Worm (Caenorhabditis elegans): ENCODE measurements around the gene znf-474.
A peak's percentile ranks its signal among the peaks of the same experiment; 100 is the strongest.

The znf-474 gene

DNA sequence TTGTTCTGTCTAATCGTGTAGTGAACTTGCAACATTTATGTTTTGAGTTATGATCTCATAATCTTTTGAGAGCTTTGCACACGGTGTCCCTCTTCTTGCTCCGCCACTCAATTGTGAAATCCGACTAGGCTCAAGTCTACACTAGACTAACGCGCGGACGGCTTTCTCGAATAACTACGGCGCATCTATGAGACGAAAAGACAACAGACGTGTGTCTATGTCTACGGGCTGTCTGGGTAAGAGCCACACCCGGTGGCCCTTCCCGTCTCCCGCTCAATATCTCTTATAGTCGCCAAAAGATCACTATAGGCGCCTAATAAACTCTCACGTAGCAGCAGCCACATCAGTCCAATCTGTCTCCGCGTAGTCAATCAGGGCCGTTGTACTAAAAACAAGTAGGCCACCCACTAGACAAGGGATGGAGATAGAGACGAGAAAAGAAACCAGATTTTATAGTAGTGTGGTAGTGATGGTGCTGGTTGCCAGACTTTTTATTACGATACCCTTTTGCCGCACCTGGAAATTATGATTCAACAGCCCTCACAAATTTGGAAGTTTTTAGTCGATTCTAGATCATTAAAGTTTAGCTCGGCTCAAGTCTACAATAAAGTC lies 26.0 kb downstream of the znf-474 start:
- TF ChIP-seq mep-1 (tag; optimal IDR thresholded peaks at IDR 0.05) (peak; percentile 17), nhr-19 (GFP tag; conservative IDR thresholded peaks at IDR 0.05) (peak; percentile 19; the same call in 1 of the 2 replicates), ceh-90 (tag; optimal IDR thresholded peaks at IDR 0.05) (no peak), sptf-1 (tag; optimal IDR thresholded peaks at IDR 0.05) (no peak), aly-2 (tag; optimal IDR thresholded peaks at IDR 0.05) (no peak), efl-1 (optimal IDR thresholded peaks at IDR 0.05) (no peak), efl-1 (GFP tag; optimal IDR thresholded peaks at IDR 0.05 in 1 of 2) (peak in 1 of 2 experiments; percentile 50), nhr-71 (tag; optimal IDR thresholded peaks at IDR 0.05) (peak; percentile 25), mab-9 (GFP tag; IDR thresholded peaks at IDR 0.05) (no peak), ceh-8 (GFP tag; optimal IDR thresholded peaks at IDR 0.05) (no peak), nhr-20 (tag; optimal IDR thresholded peaks at IDR 0.05) (peak; percentile 28), ceh-82 (tag; optimal IDR thresholded peaks at IDR 0.05) (peak in 2 of 3 experiments; percentile 1 to 6), unc-98 (GFP tag; IDR thresholded peaks at IDR 0.05) (no peak), dsc-1 (tag; optimal IDR thresholded peaks at IDR 0.05) (peak; percentile 45), tbx-2 (tag; optimal IDR thresholded peaks at IDR 0.05) (peak; percentile 10), sup-37 (GFP tag; optimal IDR thresholded peaks at IDR 0.05) (peak; percentile 36), lin-14 (GFP tag; optimal IDR thresholded peaks at IDR 0.05) (peak; percentile 25), nhr-77 (tag; optimal IDR thresholded peaks at IDR 0.05) (peak; percentile 18)

DNA sequence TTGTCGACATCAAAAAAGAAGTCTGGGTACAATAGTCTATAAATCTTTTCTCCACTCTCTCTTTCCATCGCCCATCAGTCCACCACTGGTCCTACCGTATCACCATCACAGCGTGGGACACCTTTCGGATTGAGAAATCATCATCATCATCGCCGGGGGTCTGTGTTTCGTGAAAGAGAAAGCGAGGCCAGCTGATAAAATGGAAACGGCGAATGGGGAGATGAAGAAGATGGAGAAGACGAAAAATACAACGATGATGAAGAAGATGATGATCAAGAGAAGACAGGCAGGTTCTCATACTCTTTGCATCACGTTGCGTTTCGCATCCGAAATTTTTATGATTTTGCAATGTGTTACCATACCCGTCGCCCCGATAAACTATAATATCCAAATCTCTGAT lies 26.7 kb downstream of the znf-474 start:
- TF ChIP-seq aha-1 (tag; optimal IDR thresholded peaks at IDR 0.05) (no peak), pax-3 (tag; optimal IDR thresholded peaks at IDR 0.05) (no peak), C04F5.9 (tag; optimal IDR thresholded peaks at IDR 0.05) (no peak), vab-15 (tag; optimal IDR thresholded peaks at IDR 0.05) (no peak), lsy-2 (tag; optimal IDR thresholded peaks at IDR 0.05) (peak in 1 of 2 experiments; percentile 54), lin-14 (GFP tag; optimal IDR thresholded peaks at IDR 0.05) (peak; percentile 35), sox-4 (tag; optimal IDR thresholded peaks at IDR 0.05) (no peak), nhr-28 (tag; optimal IDR thresholded peaks at IDR 0.05) (no peak), lin-13 (GFP tag; optimal IDR thresholded peaks at IDR 0.05) (peak; percentile 13), unc-30 (tag; optimal IDR thresholded peaks at IDR 0.05) (no peak), nhr-237 (tag; optimal IDR thresholded peaks at IDR 0.05) (no peak), isw-1 (GFP tag; IDR thresholded peaks at IDR 0.05) (no peak), xbp-1 (tag; optimal IDR thresholded peaks at IDR 0.05) (no peak), unc-98 (GFP tag; IDR thresholded peaks at IDR 0.05) (no peak), jun-1 (tag; optimal IDR thresholded peaks at IDR 0.05) (no peak), nhr-90 (tag; optimal IDR thresholded peaks at IDR 0.05; ENCODE audit: poor library complexity) (peak; percentile 50), rnt-1 (tag; optimal IDR thresholded peaks at IDR 0.05) (peak; percentile 30), ces-1 (GFP tag; optimal IDR thresholded peaks at IDR 0.05) (no peak), hlh-4 (tag; optimal IDR thresholded peaks at IDR 0.05) (no peak), mdl-1 (tag; optimal IDR thresholded peaks at IDR 0.05) (peak in 1 of 2 experiments; percentile 24), ets-5 (GFP tag; IDR thresholded peaks at IDR 0.05) (no peak), nhr-71 (tag; optimal IDR thresholded peaks at IDR 0.05) (peak; percentile 61), elt-3 (tag; optimal IDR thresholded peaks at IDR 0.05) (peak in 1 of 6 experiments; percentile 15), nhr-20 (tag; optimal IDR thresholded peaks at IDR 0.05) (peak; percentile 61), efl-3 (GFP tag; optimal IDR thresholded peaks at IDR 0.05) (no peak), efl-1 (optimal IDR thresholded peaks at IDR 0.05) (no peak), efl-1 (GFP tag; optimal IDR thresholded peaks at IDR 0.05 in 1 of 2) (no peak), mep-1 (tag; optimal IDR thresholded peaks at IDR 0.05) (peak; percentile 74), C16A3.4 (tag; optimal IDR thresholded peaks at IDR 0.05) (no peak), fkh-8 (tag; optimal IDR thresholded peaks at IDR 0.05) (no peak), sup-37 (GFP tag; optimal IDR thresholded peaks at IDR 0.05) (no peak), irx-1 (tag; optimal IDR thresholded peaks at IDR 0.05) (peak; percentile 11), lir-3 (tag; optimal IDR thresholded peaks at IDR 0.05; ENCODE audit: poor library complexity) (no peak), blmp-1 (tag; optimal IDR thresholded peaks at IDR 0.05) (peak; percentile 99), mab-9 (GFP tag; IDR thresholded peaks at IDR 0.05) (no peak), Y116A8C.19 (tag; optimal IDR thresholded peaks at IDR 0.05; ENCODE audit: borderline replicate concordance) (no peak), lin-39 (tag; optimal IDR thresholded peaks at IDR 0.05) (no peak), ztf-4 (tag; optimal IDR thresholded peaks at IDR 0.05) (peak; percentile 50), snu-23 (GFP tag; optimal IDR thresholded peaks at IDR 0.05) (peak; percentile 52), ztf-11 (tag; optimal IDR thresholded peaks at IDR 0.05) (no peak), dpl-1 (GFP tag; optimal IDR thresholded peaks at IDR 0.05) (peak in 1 of 3 experiments; percentile 3)

Data from whole organism, L1 larva.